Worm (Caenorhabditis elegans): ENCODE results near the gene appg-1.
A peak's percentile ranks its signal among the peaks of the same experiment; 100 is the strongest.

DNA sequence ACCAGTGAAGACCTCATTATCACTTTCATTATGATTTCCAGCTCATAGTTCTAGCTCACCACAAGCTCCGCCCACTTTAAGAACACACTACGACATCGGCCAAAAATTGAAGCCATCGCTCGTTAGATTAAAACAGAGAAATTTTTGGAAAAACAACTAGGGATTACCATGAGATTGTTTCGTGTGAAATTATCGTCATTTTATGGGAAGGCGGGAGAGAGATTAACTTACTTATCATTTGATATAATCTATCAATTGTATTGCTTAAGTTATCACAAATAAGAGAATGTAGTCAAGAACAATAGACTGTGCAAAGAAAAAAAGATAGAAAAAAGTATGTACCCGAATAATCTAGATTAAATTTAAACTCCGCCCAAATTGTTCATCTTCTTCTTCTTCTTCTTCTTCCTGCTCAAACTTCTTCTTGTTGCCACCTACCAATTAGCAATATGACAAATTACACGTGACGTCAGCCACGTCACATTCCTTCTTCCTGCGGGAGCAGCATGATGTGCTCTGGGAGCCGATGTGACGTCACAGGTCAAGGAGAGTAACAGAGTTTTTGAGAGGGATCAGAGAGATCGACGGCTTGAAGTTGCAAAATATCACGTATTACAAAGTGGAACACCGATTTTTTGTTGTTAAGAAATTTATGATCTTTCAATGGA lies 25.6 kb upstream of the appg-1 start, which contains the start of gene nep-26:
- TF ChIP-seq lin-39 (tag; optimal IDR thresholded peaks at IDR 0.05) (no peak), elt-3 (tag; optimal IDR thresholded peaks at IDR 0.05) (no peak), mdl-1 (tag; optimal IDR thresholded peaks at IDR 0.05) (no peak), unc-39 (tag; optimal IDR thresholded peaks at IDR 0.05) (no peak), nhr-77 (tag; optimal IDR thresholded peaks at IDR 0.05) (no peak), C34F6.9 (tag; optimal IDR thresholded peaks at IDR 0.05) (peak; percentile 68), nhr-10 (tag; optimal IDR thresholded peaks at IDR 0.05) (no peak), lin-13 (GFP tag; optimal IDR thresholded peaks at IDR 0.05) (peak; percentile 24)

Measured in whole organism, L2 larva.